Fruit fly (Drosophila melanogaster): ENCODE measurements around the gene CG13998.

dm6 chr2L:5956706-5957105, at the start of gene CG13998, which contains the start of gene Vm26Ab:
- TF ChIP-seq CG32121 (GFP tag; IDR thresholded peaks at IDR 0.05) = no peak
- no peak for TF ChIP-seq Snoo (tag; optimal IDR thresholded peaks at IDR 0.05)
- no peak for TF ChIP-seq CG12605 (GFP tag; IDR thresholded peaks at IDR 0.05)
- no peak for TF ChIP-seq CG14655 (GFP tag; optimal IDR thresholded peaks at IDR 0.05)
- TF ChIP-seq Pif1A (GFP tag; optimal IDR thresholded peaks at IDR 0.05) = no peak
- no peak for TF ChIP-seq EcR (GFP tag; optimal IDR thresholded peaks at IDR 0.05)
- no peak for TF ChIP-seq fd96Ca (GFP tag; IDR thresholded peaks at IDR 0.05)
